Fruit fly (Drosophila melanogaster) whole organism, embryonic: ENCODE data around the gene spn-B.

ENCODE experiments used
- Abd-B ChIP-seq: fragments of 200-800 bp; sonication (Bioruptor generic); optimal IDR thresholded peaks from 2 replicates; lab custom pipeline; 2018; ENCODE audit warnings: missing biosample characterization, mild to moderate bottlenecking, missing genetic modification characterization, moderate library complexity
- Atf6 ChIP-seq: fragments of 200-800 bp; sonication (Bioruptor generic); IDR thresholded peaks from 2 replicates; pipeline ENCODE4 v1.3.6; 2022; ENCODE audit warnings: missing biosample characterization, missing genetic modification characterization
- C15 ChIP-seq: fragments of 200-800 bp; sonication (Bioruptor generic); IDR thresholded peaks from 3 replicates; pipeline ENCODE4 v1.3.6; 2022; ENCODE audit warnings: missing biosample characterization, missing genetic modification characterization
- CG10267 ChIP-seq: fragments of 200-800 bp; sonication (Bioruptor generic); optimal IDR thresholded peaks from 2 replicates; lab custom pipeline; 2018; ENCODE audit warnings: missing biosample characterization, mild to moderate bottlenecking, missing genetic modification characterization, moderate library complexity
- CG10274 ChIP-seq: fragments of 200-800 bp; sonication (Bioruptor generic); optimal IDR thresholded peaks from 3 replicates; lab custom pipeline; 2017; ENCODE audit warnings: missing biosample characterization, mild to moderate bottlenecking, missing genetic modification characterization
- CG11456 ChIP-seq: fragments of 200-800 bp; sonication (Bioruptor generic); IDR thresholded peaks from 3 replicates; pipeline ENCODE4 v1.3.6; 2022; ENCODE audit warnings: missing biosample characterization, missing genetic modification characterization
- CG11504 ChIP-seq: fragments of 200-800 bp; sonication (Bioruptor generic); optimal IDR thresholded peaks from 3 replicates; lab custom pipeline; 2019; ENCODE audit warnings: missing biosample characterization, mild to moderate bottlenecking, missing genetic modification characterization, moderate library complexity
- CG15269 ChIP-seq: fragments of 200-800 bp; sonication (Bioruptor generic); optimal IDR thresholded peaks from 2 replicates; lab custom pipeline; 2018; ENCODE audit warnings: missing biosample characterization, mild to moderate bottlenecking, missing genetic modification characterization, moderate library complexity
- CG17186 ChIP-seq: fragments of 200-800 bp; sonication (Bioruptor generic); optimal IDR thresholded peaks from 3 replicates; lab custom pipeline; 2017; ENCODE audit warnings: missing biosample characterization, missing genetic modification reagents, missing genetic modification characterization
- CG1832 ChIP-seq: fragments of 200-800 bp; sonication (Bioruptor generic); optimal IDR thresholded peaks from 2 replicates; lab custom pipeline; 2017; ENCODE audit warnings: missing biosample characterization, mild to moderate bottlenecking, missing genetic modification characterization, inconsistent platforms
- CG2116 ChIP-seq: fragments of 200-800 bp; sonication (Bioruptor generic); optimal IDR thresholded peaks from 3 replicates; lab custom pipeline; 2018; ENCODE audit warnings: missing biosample characterization, mild to moderate bottlenecking, missing genetic modification characterization
- CG32772 ChIP-seq: fragments of 200-800 bp; sonication (Bioruptor generic); IDR thresholded peaks from 2 replicates; pipeline ENCODE4 v1.3.6; 2022; ENCODE audit warnings: missing biosample characterization, missing genetic modification characterization
- CG3995 ChIP-seq: fragments of 200-800 bp; sonication (Bioruptor generic); optimal IDR thresholded peaks from 3 replicates; lab custom pipeline; 2016; ENCODE audit warnings: missing biosample characterization, missing genetic modification characterization
- CG4707 ChIP-seq: fragments of 200-800 bp; sonication (Bioruptor generic); optimal IDR thresholded peaks from 2 replicates; lab custom pipeline; 2018; ENCODE audit warnings: missing biosample characterization, mild to moderate bottlenecking, missing genetic modification characterization, moderate library complexity
- CG5245 ChIP-seq: fragments of 200-800 bp; sonication (Bioruptor generic); optimal IDR thresholded peaks from 3 replicates; lab custom pipeline; 2016; ENCODE audit warnings: missing biosample characterization, missing genetic modification characterization
- CG8359 ChIP-seq: fragments of 200-800 bp; sonication (Bioruptor generic); optimal IDR thresholded peaks from 2 replicates; lab custom pipeline; 2017; ENCODE audit warnings: missing biosample characterization, mild to moderate bottlenecking, missing genetic modification characterization, borderline replicate concordance
- CkIIα-i1 ChIP-seq: fragments of 200-800 bp; sonication (Bioruptor generic); IDR thresholded peaks from 2 replicates; pipeline ENCODE4 v1.3.6; 2022; ENCODE audit warnings: missing biosample characterization, missing genetic modification characterization
- D19B ChIP-seq: fragments of 200-800 bp; sonication (Bioruptor generic); optimal IDR thresholded peaks from 2 replicates; lab custom pipeline; 2017; ENCODE audit warnings: missing biosample characterization, mild to moderate bottlenecking, missing genetic modification characterization
- Deaf1 ChIP-seq: fragments of 200-800 bp; optimal IDR thresholded peaks from 3 replicates; lab custom pipeline; 2019; ENCODE audit warnings: missing biosample characterization, mild to moderate bottlenecking, missing genetic modification characterization, moderate library complexity
- E2f1 ChIP-seq: fragments of 200-800 bp; sonication (Bioruptor generic); IDR thresholded peaks from 2 replicates; pipeline ENCODE4 v1.3.6; 2022; ENCODE audit warnings: missing biosample characterization, missing genetic modification characterization
- Hmr ChIP-seq: fragments of 200-800 bp; sonication (Bioruptor generic); optimal IDR thresholded peaks from 3 replicates; lab custom pipeline; 2017; ENCODE audit warnings: mild to moderate bottlenecking, missing biosample characterization, missing genetic modification reagents, missing genetic modification characterization
- MTF-1 ChIP-seq: fragments of 200-800 bp; sonication (Bioruptor generic); optimal IDR thresholded peaks from 2 replicates; lab custom pipeline; 2018; ENCODE audit warnings: missing biosample characterization, mild to moderate bottlenecking, missing genetic modification characterization, borderline replicate concordance
- Mad ChIP-seq: fragments of 200-800 bp; sonication (Bioruptor generic); optimal IDR thresholded peaks from 2 replicates; lab custom pipeline; 2016; ENCODE audit warnings: missing biosample characterization, missing genetic modification characterization
- Max ChIP-seq: fragments of 200-800 bp; sonication (Bioruptor generic); optimal IDR thresholded peaks from 2 replicates; lab custom pipeline; 2016; ENCODE audit warnings: missing biosample characterization, mild to moderate bottlenecking, missing genetic modification characterization
- NC2α ChIP-seq: fragments of 200-800 bp; sonication (Bioruptor generic); optimal IDR thresholded peaks from 2 replicates; lab custom pipeline; 2016; ENCODE audit warnings: missing biosample characterization, missing genetic modification characterization
- Nf-YC ChIP-seq: fragments of 200-800 bp; optimal IDR thresholded peaks from 3 replicates; lab custom pipeline; 2019; ENCODE audit warnings: missing biosample characterization, mild to moderate bottlenecking, missing genetic modification characterization, moderate library complexity
- Oaz ChIP-seq: fragments of 200-800 bp; sonication (Bioruptor generic); IDR thresholded peaks from 2 replicates; pipeline ENCODE4 v1.3.6; 2022; ENCODE audit warnings: missing biosample characterization, missing genetic modification characterization
- Opbp ChIP-seq: fragments of 200-800 bp; sonication (Bioruptor generic); IDR thresholded peaks from 3 replicates; pipeline ENCODE4 v1.3.6; 2022; ENCODE audit warnings: missing biosample characterization, missing genetic modification characterization; ENCODE audit not compliant: partially characterized antibody
- Rx ChIP-seq: fragments of 200-800 bp; sonication (Bioruptor generic); IDR thresholded peaks from 2 replicates; pipeline ENCODE4 v1.3.6; 2022; ENCODE audit warnings: missing biosample characterization, missing genetic modification characterization
- Taf1 ChIP-seq: fragments of 200-800 bp; sonication (Bioruptor generic); IDR thresholded peaks from 2 replicates; pipeline ENCODE4 v1.3.6; 2022; ENCODE audit warnings: missing biosample characterization, missing genetic modification characterization
- abd-A ChIP-seq: fragments of 200-800 bp; sonication (Bioruptor generic); optimal IDR thresholded peaks from 3 replicates; lab custom pipeline; 2019; ENCODE audit warnings: missing biosample characterization, mild to moderate bottlenecking, missing genetic modification characterization, moderate library complexity
- btn ChIP-seq: fragments of 200-800 bp; sonication (Bioruptor generic); optimal IDR thresholded peaks from 2 replicates; lab custom pipeline; 2016; ENCODE audit warnings: missing biosample characterization, missing genetic modification characterization
- cad ChIP-seq: fragments of >200 bp; optimal IDR thresholded peaks from 2 replicates; lab custom pipeline; 2017; ENCODE audit warnings: missing biosample characterization, missing genetic modification characterization
- caup ChIP-seq: fragments of 200-800 bp; sonication (Bioruptor generic); optimal IDR thresholded peaks from 3 replicates; lab custom pipeline; 2017; ENCODE audit warnings: missing biosample characterization, mild to moderate bottlenecking, missing genetic modification characterization, moderate library complexity; ENCODE audit not compliant: severe bottlenecking
- knrl ChIP-seq: fragments of 200-800 bp; sonication (Bioruptor generic); IDR thresholded peaks from 3 replicates; pipeline ENCODE4 v1.3.6; 2022; ENCODE audit warnings: missing biosample characterization, missing genetic modification characterization; ENCODE audit not compliant: partially characterized antibody
- lola ChIP-seq, 3 experiments: fragments of >200 bp in 2 of 3; fragments of 200-800 bp in 1 of 3; sonication (Bioruptor generic) in 1 of 3; optimal IDR thresholded peaks; 2 replicates each; lab custom pipeline; 2017 to 2019; ENCODE audit warnings: missing biosample characterization in 3 of 3, missing genetic modification characterization in 3 of 3, mild to moderate bottlenecking in 1 of 3, moderate library complexity in 1 of 3
- nerfin-1 ChIP-seq: fragments of 200-800 bp; sonication (Bioruptor generic); optimal IDR thresholded peaks from 3 replicates; lab custom pipeline; 2019; ENCODE audit warnings: missing biosample characterization, mild to moderate bottlenecking, missing genetic modification characterization, moderate library complexity
- pan ChIP-seq, 4 experiments: fragments of >200 bp in 3 of 4; fragments of 200-800 bp in 1 of 4; sonication (Bioruptor generic) in 1 of 4; optimal IDR thresholded peaks in 3 of 4; IDR thresholded peaks in 1 of 4; 2 replicates each; pipeline versions ENCODE4 v1.3.6 to Lab custom; 2017 to 2022; ENCODE audit warnings: missing biosample characterization in 2 of 4, missing genetic modification characterization in 2 of 4, mixed read lengths in 1 of 4
- pnt ChIP-seq: fragments of 200-800 bp; sonication (Bioruptor generic); optimal IDR thresholded peaks from 3 replicates; lab custom pipeline; 2016; ENCODE audit warnings: missing biosample characterization, missing genetic modification characterization
- pros ChIP-seq: fragments of 200-800 bp; sonication (Bioruptor generic); optimal IDR thresholded peaks from 3 replicates; lab custom pipeline; 2019; ENCODE audit warnings: missing biosample characterization, mild to moderate bottlenecking, missing genetic modification characterization, moderate library complexity
- pum ChIP-seq: fragments of 200-800 bp; sonication (Bioruptor generic); optimal IDR thresholded peaks from 2 replicates; lab custom pipeline; 2016; ENCODE audit warnings: missing biosample characterization, missing genetic modification characterization
- sens ChIP-seq: fragments of 200-800 bp; sonication (Bioruptor generic); peaks from one replicate; lab custom pipeline; 2016; ENCODE audit warnings: missing biosample characterization, missing genetic modification characterization
- sens-2 ChIP-seq: fragments of 200-800 bp; sonication (Bioruptor generic); IDR thresholded peaks from 2 replicates; pipeline ENCODE4 v1.3.6; 2022; ENCODE audit warnings: missing biosample characterization, missing genetic modification characterization
- slp2 ChIP-seq: fragments of 200-800 bp; sonication (Bioruptor generic); optimal IDR thresholded peaks from 2 replicates; lab custom pipeline; 2016; ENCODE audit warnings: missing biosample characterization, missing genetic modification characterization
- sob ChIP-seq: fragments of 200-800 bp; sonication (Bioruptor generic); IDR thresholded peaks from 2 replicates; pipeline ENCODE4 v1.3.6; 2022; ENCODE audit warnings: missing biosample characterization, missing genetic modification characterization
- sqz ChIP-seq: fragments of 200-800 bp; sonication (Bioruptor generic); optimal IDR thresholded peaks from 3 replicates; lab custom pipeline; 2018; ENCODE audit warnings: missing biosample characterization, mild to moderate bottlenecking, missing genetic modification characterization
- vfl ChIP-seq: fragments of 200-800 bp; sonication (Bioruptor generic); optimal IDR thresholded peaks from 2 replicates; lab custom pipeline; 2016; ENCODE audit warnings: missing biosample characterization, missing genetic modification characterization
- zen ChIP-seq: fragments of 200-800 bp; sonication (Bioruptor generic); optimal IDR thresholded peaks from 3 replicates; lab custom pipeline; 2018; ENCODE audit warnings: missing biosample characterization, mild to moderate bottlenecking, missing genetic modification characterization, moderate library complexity

The spn-B gene

DNA sequence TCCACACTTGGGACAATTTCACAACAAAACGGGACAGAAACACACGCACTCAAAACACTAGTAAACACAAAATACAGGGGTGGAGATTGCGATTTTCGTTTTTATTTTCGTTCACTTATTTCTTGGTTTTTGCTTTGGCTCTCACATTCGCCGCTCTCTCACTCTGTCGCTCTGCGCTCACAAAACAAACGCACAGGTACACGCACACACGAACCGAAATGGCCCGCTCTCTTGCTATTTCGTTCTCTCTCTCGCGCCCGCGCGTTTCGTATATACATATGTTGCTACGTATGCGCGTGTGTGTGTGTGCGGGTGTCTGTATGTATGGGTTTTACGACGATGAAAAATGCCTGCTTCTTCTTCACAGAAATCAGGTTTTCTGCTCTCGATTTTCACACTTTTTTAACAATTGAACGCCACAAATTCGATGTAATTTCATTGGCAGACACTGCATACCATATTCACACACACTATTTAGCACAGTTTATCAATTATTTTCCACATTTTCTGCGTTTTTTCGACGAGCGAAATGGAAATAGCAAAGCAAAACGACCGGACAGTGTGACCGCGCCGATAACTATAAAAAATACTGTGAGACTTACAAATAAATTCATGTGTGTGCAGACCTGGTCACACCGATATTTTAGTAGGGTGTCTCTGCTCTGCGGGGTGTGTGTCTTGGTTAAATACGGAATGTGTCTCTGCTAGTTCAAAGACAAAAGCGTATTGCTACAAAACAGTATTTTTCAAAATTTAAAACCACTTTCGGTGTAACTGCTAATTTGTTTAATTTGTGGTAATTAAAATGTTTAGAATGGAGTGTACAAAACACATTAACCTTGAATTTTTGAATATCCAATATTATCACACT lies 41.3 kb upstream of the spn-B start, which contains the start of gene trx (continued):
- TF ChIP-seq Hmr (GFP tag; lab: Kevin White, UChicago) (peak; percentile 65), slp2 (no peak), pum (GFP tag; lab: Kevin White, UChicago) (no peak), pnt (GFP tag; lab: Kevin White, UChicago) (peak; percentile 12), NC2α (GFP tag; lab: Kevin White, UChicago) (no peak), CG5245 (GFP tag; lab: Kevin White, UChicago) (no peak), C15 (GFP tag; lab: Robert Waterston, UW) (no peak), abd-A (tag; lab: Kevin White, UChicago) (peak; percentile 90), Abd-B (GFP tag; lab: Kevin White, UChicago) (peak; percentile 87), D19B (no peak), Max (GFP tag; lab: Kevin White, UChicago) (no peak), CG15269 (tag; lab: Kevin White, UChicago) (no peak), caup (GFP tag; lab: Kevin White, UChicago) (no peak), CG8359 (no peak), cad (peak; percentile 11), CG4707 (GFP tag; lab: Kevin White, UChicago) (no peak), sqz (GFP tag; lab: Kevin White, UChicago) (peak; percentile 51), CG10267 (tag; lab: Kevin White, UChicago) (peak; percentile 66), Rx (GFP tag; lab: Robert Waterston, UW) (no peak), sob (GFP tag; lab: Robert Waterston, UW) (no peak), CkIIα-i1 (GFP tag; lab: Robert Waterston, UW) (no peak), MTF-1 (GFP tag; lab: Kevin White, UChicago) (no peak), zen (tag; lab: Kevin White, UChicago) (peak; percentile 55), CG32772 (no peak), CG17186 (GFP tag; lab: Kevin White, UChicago) (peak; percentile 22), CG11456 (no peak), vfl (GFP tag; lab: Kevin White, UChicago) (no peak), CG11504 (tag; lab: Kevin White, UChicago) (peak; percentile 66), pan (optimal IDR thresholded peaks at IDR 0.05; lab: Kevin White, UChicago) (no peak), pan (GFP tag; optimal IDR thresholded peaks at IDR 0.05 in 1 of 2, IDR thresholded peaks at IDR 0.05 in 1 of 2) (no peak), Mad (GFP tag; lab: Kevin White, UChicago) (peak; percentile 15), CG3995 (GFP tag; lab: Kevin White, UChicago) (no peak), Atf6 (no peak), Oaz (GFP tag; lab: Robert Waterston, UW) (no peak), Nf-YC (tag; lab: Kevin White, UChicago) (peak; percentile 13), Deaf1 (tag; lab: Kevin White, UChicago) (peak; percentile 77), E2f1 (GFP tag; lab: Robert Waterston, UW) (no peak), btn (GFP tag; lab: Kevin White, UChicago) (no peak), knrl (no peak), nerfin-1 (tag; lab: Kevin White, UChicago) (peak; percentile 90), CG10274 (no peak), sens-2 (GFP tag; lab: Robert Waterston, UW) (no peak), CG1832 (GFP tag; lab: Kevin White, UChicago) (no peak), sens (GFP tag; lab: Kevin White, UChicago) (peak; percentile 80), Taf1 (no peak), pros (GFP tag; lab: Kevin White, UChicago) (peak; percentile 61), CG2116 (GFP tag; lab: Kevin White, UChicago) (peak; percentile 36), lola (GFP tag; optimal IDR thresholded peaks at IDR 0.05; lab: Kevin White, UChicago) (peak in 2 of 3 experiments; percentile 6 to 18), Opbp (GFP tag; lab: Robert Waterston, UW) (no peak)
